Fruit fly (Drosophila melanogaster) whole organism, embryonic: ENCODE data around the gene mxt.

Experiments
- ATbp ChIP-seq: fragments of 200-800 bp; sonication (Bioruptor generic); optimal IDR thresholded peaks from 2 replicates; lab custom pipeline; 2017; ENCODE audit warnings: missing biosample characterization, mild to moderate bottlenecking, missing genetic modification characterization, missing genetic modification reagents
- Aef1 ChIP-seq: fragments of 200-800 bp; sonication (Bioruptor generic); IDR thresholded peaks from 3 replicates; pipeline ENCODE4 v1.3.6; 2022; ENCODE audit warnings: missing biosample characterization, missing genetic modification characterization
- Asciz ChIP-seq: fragments of 200-800 bp; sonication (Bioruptor generic); optimal IDR thresholded peaks from 2 replicates; lab custom pipeline; 2017; ENCODE audit warnings: missing biosample characterization, mild to moderate bottlenecking, missing genetic modification characterization, missing genetic modification reagents
- CG11247 ChIP-seq: fragments of 200-800 bp; sonication (Bioruptor generic); IDR thresholded peaks from 2 replicates; pipeline ENCODE4 v1.3.6; 2022; ENCODE audit warnings: missing biosample characterization, missing genetic modification characterization
- CG12659 ChIP-seq: fragments of 200-800 bp; sonication (Bioruptor generic); optimal IDR thresholded peaks from 3 replicates; lab custom pipeline; 2017; ENCODE audit warnings: mild to moderate bottlenecking, missing biosample characterization, missing genetic modification reagents, missing genetic modification characterization
- CG13287 ChIP-seq: fragments of 200-800 bp; sonication (Bioruptor generic); IDR thresholded peaks from 2 replicates; pipeline ENCODE4 v1.3.6; 2022; ENCODE audit warnings: missing biosample characterization, missing genetic modification characterization; ENCODE audit not compliant: partially characterized antibody
- CG13296 ChIP-seq: fragments of 200-800 bp; sonication (Bioruptor generic); optimal IDR thresholded peaks from 3 replicates; lab custom pipeline; 2018; ENCODE audit warnings: missing biosample characterization, mild to moderate bottlenecking, missing genetic modification characterization
- CG16815 ChIP-seq: fragments of 200-800 bp; sonication (Bioruptor generic); optimal IDR thresholded peaks from 3 replicates; lab custom pipeline; 2017; ENCODE audit warnings: missing biosample characterization, mild to moderate bottlenecking, missing genetic modification characterization
- CG17612 ChIP-seq: fragments of 200-800 bp; sonication (Bioruptor generic); IDR thresholded peaks from 2 replicates; pipeline ENCODE4 v1.3.6; 2022; ENCODE audit warnings: missing biosample characterization, missing genetic modification characterization
- CG18011 ChIP-seq: fragments of 200-800 bp; sonication (Bioruptor generic); optimal IDR thresholded peaks from 2 replicates; lab custom pipeline; 2017; ENCODE audit warnings: missing biosample characterization, missing genetic modification characterization, mild to moderate bottlenecking, moderate library complexity, missing genotype
- CG1832 ChIP-seq: fragments of 200-800 bp; sonication (Bioruptor generic); optimal IDR thresholded peaks from 2 replicates; lab custom pipeline; 2017; ENCODE audit warnings: missing biosample characterization, mild to moderate bottlenecking, missing genetic modification characterization, inconsistent platforms
- CG30403 ChIP-seq: fragments of 200-800 bp; sonication (Bioruptor generic); optimal IDR thresholded peaks from 3 replicates; lab custom pipeline; 2016; ENCODE audit warnings: missing biosample characterization, missing genetic modification characterization
- CG30431 ChIP-seq: fragments of 200-800 bp; sonication (Bioruptor generic); optimal IDR thresholded peaks from 2 replicates; lab custom pipeline; 2017; ENCODE audit warnings: missing biosample characterization, missing genetic modification characterization
- CG33213 ChIP-seq: fragments of 200-800 bp; sonication (Bioruptor generic); optimal IDR thresholded peaks from 3 replicates; lab custom pipeline; 2016; ENCODE audit warnings: missing biosample characterization, missing genetic modification characterization
- CG4854 ChIP-seq: fragments of 200-800 bp; sonication (Bioruptor generic); optimal IDR thresholded peaks from 2 replicates; lab custom pipeline; 2016; ENCODE audit warnings: missing biosample characterization, missing genetic modification characterization, inconsistent platforms
- CG5180 ChIP-seq: fragments of 200-800 bp; sonication (Bioruptor generic); optimal IDR thresholded peaks from 3 replicates; lab custom pipeline; 2017; ENCODE audit warnings: missing biosample characterization, missing genetic modification characterization, mild to moderate bottlenecking, moderate library complexity, missing genetic modification reagents
- CG6813 ChIP-seq: fragments of 200-800 bp; sonication (Bioruptor generic); optimal IDR thresholded peaks from 2 replicates; lab custom pipeline; 2017; ENCODE audit warnings: missing biosample characterization, missing genetic modification characterization, mild to moderate bottlenecking, moderate library complexity, missing genetic modification reagents
- CG9817 ChIP-seq: fragments of 200-800 bp; sonication (Bioruptor generic); optimal IDR thresholded peaks from 2 replicates; lab custom pipeline; 2018; ENCODE audit warnings: missing biosample characterization, mild to moderate bottlenecking, missing genetic modification characterization, moderate library complexity
- Elba2 ChIP-seq: fragments of 200-800 bp; sonication (Bioruptor generic); optimal IDR thresholded peaks from 3 replicates; lab custom pipeline; 2016; ENCODE audit warnings: missing biosample characterization, missing genetic modification characterization
- Hr39 ChIP-seq: fragments of >200 bp; optimal IDR thresholded peaks from 2 replicates; lab custom pipeline; 2017
- Lhr ChIP-seq: fragments of 200-800 bp; sonication (Bioruptor generic); optimal IDR thresholded peaks from 3 replicates; lab custom pipeline; 2017; ENCODE audit warnings: mild to moderate bottlenecking, missing biosample characterization, missing genetic modification reagents, missing genetic modification characterization
- NC2β ChIP-seq: fragments of 200-800 bp; sonication (Bioruptor generic); optimal IDR thresholded peaks from 2 replicates; lab custom pipeline; 2016; ENCODE audit warnings: missing biosample characterization, missing genetic modification characterization
- NK7.1 ChIP-seq: fragments of 200-800 bp; sonication (Bioruptor generic); optimal IDR thresholded peaks from 3 replicates; lab custom pipeline; 2016; ENCODE audit warnings: missing biosample characterization, missing genetic modification characterization
- Nf-YB ChIP-seq: fragments of 200-800 bp; sonication (Bioruptor generic); optimal IDR thresholded peaks from 3 replicates; lab custom pipeline; 2019; ENCODE audit warnings: missing biosample characterization, mild to moderate bottlenecking, missing genetic modification characterization, moderate library complexity
- Nf-YC ChIP-seq: fragments of 200-800 bp; optimal IDR thresholded peaks from 3 replicates; lab custom pipeline; 2019; ENCODE audit warnings: missing biosample characterization, mild to moderate bottlenecking, missing genetic modification characterization, moderate library complexity
- PHDP ChIP-seq: fragments of 200-800 bp; sonication (Bioruptor generic); optimal IDR thresholded peaks from 3 replicates; lab custom pipeline; 2018; ENCODE audit warnings: missing biosample characterization, mild to moderate bottlenecking, missing genetic modification characterization, moderate library complexity
- Sox102F ChIP-seq: fragments of 200-800 bp; sonication (Bioruptor generic); optimal IDR thresholded peaks from 2 replicates; lab custom pipeline; 2018; ENCODE audit warnings: missing biosample characterization, mild to moderate bottlenecking, missing genetic modification characterization, moderate library complexity
- Tbp ChIP-seq: fragments of >200 bp; optimal IDR thresholded peaks from 2 replicates; lab custom pipeline; 2018; ENCODE audit warnings: missing biosample characterization, missing genetic modification characterization
- al ChIP-seq: fragments of 200-800 bp; sonication (Bioruptor generic); IDR thresholded peaks from 2 replicates; pipeline ENCODE4 v1.3.6; 2022; ENCODE audit warnings: missing biosample characterization, missing genetic modification characterization
- bab2 ChIP-seq: fragments of 200-800 bp; sonication (Bioruptor generic); optimal IDR thresholded peaks from 2 replicates; lab custom pipeline; 2016; ENCODE audit warnings: missing biosample characterization, missing genetic modification characterization
- caup ChIP-seq: fragments of 200-800 bp; sonication (Bioruptor generic); optimal IDR thresholded peaks from 3 replicates; lab custom pipeline; 2017; ENCODE audit warnings: missing biosample characterization, mild to moderate bottlenecking, missing genetic modification characterization, moderate library complexity; ENCODE audit not compliant: severe bottlenecking
- cwo ChIP-seq: fragments of 200-800 bp; sonication (Bioruptor generic); optimal IDR thresholded peaks from 3 replicates; lab custom pipeline; 2017; ENCODE audit warnings: missing biosample characterization, missing genetic modification characterization, mild to moderate bottlenecking, moderate library complexity, missing genetic modification reagents
- danr ChIP-seq: fragments of 200-800 bp; sonication (Bioruptor generic); IDR thresholded peaks from 2 replicates; pipeline ENCODE4 v1.3.6; 2022; ENCODE audit warnings: missing biosample characterization, missing genetic modification characterization
- fd3F ChIP-seq: fragments of 200-800 bp; sonication (Bioruptor generic); optimal IDR thresholded peaks from 2 replicates; lab custom pipeline; 2018; ENCODE audit warnings: missing biosample characterization, mild to moderate bottlenecking, missing genetic modification characterization, moderate library complexity
- fru ChIP-seq: fragments of >200 bp; optimal IDR thresholded peaks from 2 replicates; lab custom pipeline; 2017
- hbn ChIP-seq: fragments of 200-800 bp; sonication (Bioruptor generic); IDR thresholded peaks from 2 replicates; pipeline ENCODE4 v1.3.6; 2022; ENCODE audit warnings: missing biosample characterization, missing genetic modification characterization; ENCODE audit not compliant: partially characterized antibody
- jing ChIP-seq: fragments of 200-800 bp; sonication (Bioruptor generic); optimal IDR thresholded peaks from 2 replicates; lab custom pipeline; 2018; ENCODE audit warnings: missing biosample characterization, mild to moderate bottlenecking, missing genetic modification characterization
- lab ChIP-seq: fragments of 200-800 bp; sonication (Bioruptor generic); optimal IDR thresholded peaks from 3 replicates; lab custom pipeline; 2017; ENCODE audit warnings: missing biosample characterization, missing genetic modification characterization, mild to moderate bottlenecking, moderate library complexity, missing genetic modification reagents
- lmd ChIP-seq: fragments of 200-800 bp; sonication (Bioruptor generic); IDR thresholded peaks from 2 replicates; pipeline ENCODE4 v1.3.6; 2022; ENCODE audit warnings: missing biosample characterization, missing genetic modification characterization
- mam ChIP-seq: fragments of 200-800 bp; sonication (Bioruptor generic); optimal IDR thresholded peaks from 3 replicates; lab custom pipeline; 2016; ENCODE audit warnings: missing biosample characterization, missing genetic modification characterization
- nau ChIP-seq: fragments of 200-800 bp; sonication (Bioruptor generic); optimal IDR thresholded peaks from 3 replicates; lab custom pipeline; 2017; ENCODE audit warnings: missing biosample characterization, mild to moderate bottlenecking, missing genetic modification characterization, missing genetic modification reagents
- nerfin-1 ChIP-seq: fragments of 200-800 bp; sonication (Bioruptor generic); optimal IDR thresholded peaks from 3 replicates; lab custom pipeline; 2019; ENCODE audit warnings: missing biosample characterization, mild to moderate bottlenecking, missing genetic modification characterization, moderate library complexity
- nerfin-2 ChIP-seq: fragments of 200-800 bp; sonication (Bioruptor generic); IDR thresholded peaks from 2 replicates; pipeline ENCODE4 v1.3.6; 2022; ENCODE audit warnings: missing biosample characterization, missing genetic modification characterization; ENCODE audit not compliant: partially characterized antibody
- pb ChIP-seq: fragments of 200-800 bp; sonication (Bioruptor generic); optimal IDR thresholded peaks from 3 replicates; lab custom pipeline; 2016; ENCODE audit warnings: missing biosample characterization, missing genetic modification characterization
- prd ChIP-seq, 3 experiments: fragments of >200 bp in 2 of 3; fragments of 200-800 bp in 1 of 3; sonication (Bioruptor generic) in 1 of 3; optimal IDR thresholded peaks in 2 of 3; IDR thresholded peaks in 1 of 3; 2 replicates in 2 of 3; 3 replicates in 1 of 3; pipeline versions ENCODE4 v1.3.6 to Lab custom; 2017 to 2022; ENCODE audit warnings: missing biosample characterization in 1 of 3, missing genetic modification characterization in 1 of 3
- psq ChIP-seq: fragments of 200-800 bp; sonication (Bioruptor generic); optimal IDR thresholded peaks from 2 replicates; lab custom pipeline; 2017; ENCODE audit warnings: missing biosample characterization, missing genetic modification characterization
- pum ChIP-seq: fragments of 200-800 bp; sonication (Bioruptor generic); optimal IDR thresholded peaks from 2 replicates; lab custom pipeline; 2016; ENCODE audit warnings: missing biosample characterization, missing genetic modification characterization
- row ChIP-seq: fragments of 200-800 bp; sonication (Bioruptor generic); IDR thresholded peaks from 3 replicates; pipeline ENCODE4 v1.3.6; 2022; ENCODE audit warnings: missing biosample characterization, missing genetic modification characterization
- slp2 ChIP-seq: fragments of 200-800 bp; sonication (Bioruptor generic); optimal IDR thresholded peaks from 2 replicates; lab custom pipeline; 2016; ENCODE audit warnings: missing biosample characterization, missing genetic modification characterization
- tio ChIP-seq: fragments of 200-800 bp; sonication (Bioruptor generic); optimal IDR thresholded peaks from 2 replicates; lab custom pipeline; 2017; ENCODE audit warnings: missing biosample characterization, missing genetic modification characterization, inconsistent platforms

The mxt gene

dm6 chr2L:4850356-4850755 is 3.3 kb upstream of the mxt start, which contains the start of the genes mRpS2 and Mon1 (continued):
- peak; percentile 87 for TF ChIP-seq CG6813 (GFP tag; lab: Kevin White, UChicago)
- peak; percentile 96 for TF ChIP-seq row
- peak; percentile 91 for TF ChIP-seq cwo (GFP tag; lab: Kevin White, UChicago)
- peak; percentile 87 for TF ChIP-seq CG18011 (GFP tag; lab: Kevin White, UChicago)
- TF ChIP-seq slp2 = peak; percentile 61
- no peak for TF ChIP-seq nerfin-2 (GFP tag; lab: Robert Waterston, UW)
- no peak for TF ChIP-seq prd (optimal IDR thresholded peaks at IDR 0.05; lab: Kevin White, UChicago)
- TF ChIP-seq prd (GFP tag; IDR thresholded peaks at IDR 0.05; lab: Robert Waterston, UW) = peak; percentile 97
- TF ChIP-seq tio (GFP tag; lab: Kevin White, UChicago) = peak; percentile 93
- TF ChIP-seq CG1832 = no peak
- peak; percentile 83 for TF ChIP-seq bab2 (GFP tag; lab: Kevin White, UChicago)
- TF ChIP-seq Sox102F (GFP tag; lab: Kevin White, UChicago) = peak; percentile 96
- peak; percentile 50; the same call in 1 of the 2 replicates for TF ChIP-seq CG13287 (GFP tag; lab: Robert Waterston, UW)
- TF ChIP-seq Nf-YC (tag; lab: Kevin White, UChicago) = peak; percentile 84
- peak; percentile 96 for TF ChIP-seq Aef1 (GFP tag; lab: Robert Waterston, UW)
- peak; percentile 95 for TF ChIP-seq CG30403
- TF ChIP-seq psq (GFP tag; lab: Kevin White, UChicago) = peak; percentile 86
- no peak for TF ChIP-seq fru (lab: Kevin White, UChicago)
- peak; percentile 98 for TF ChIP-seq lab (GFP tag; lab: Kevin White, UChicago)
- TF ChIP-seq hbn (GFP tag; lab: Robert Waterston, UW) = no peak
- peak; percentile 94 for TF ChIP-seq caup (GFP tag; lab: Kevin White, UChicago)
- TF ChIP-seq CG12659 = peak; percentile 96
- TF ChIP-seq CG5180 (GFP tag; lab: Kevin White, UChicago) = peak; percentile 74
- peak; percentile 95 for TF ChIP-seq fd3F (GFP tag; lab: Kevin White, UChicago)
- no peak for TF ChIP-seq Asciz (GFP tag; lab: Kevin White, UChicago)
- TF ChIP-seq Elba2 (GFP tag; lab: Kevin White, UChicago) = peak; percentile 62
- TF ChIP-seq CG4854 (GFP tag; lab: Kevin White, UChicago) = peak; percentile 84
- TF ChIP-seq pum (GFP tag; lab: Kevin White, UChicago) = peak; percentile 77
- peak; percentile 95 for TF ChIP-seq CG17612 (GFP tag; lab: Robert Waterston, UW)
- TF ChIP-seq CG9817 (tag; lab: Kevin White, UChicago) = peak; percentile 94
- peak; percentile 93 for TF ChIP-seq CG13296 (GFP tag; lab: Kevin White, UChicago)
- TF ChIP-seq ATbp (GFP tag; lab: Kevin White, UChicago) = peak; percentile 89
- peak; percentile 96 for TF ChIP-seq al (GFP tag; lab: Robert Waterston, UW)
- TF ChIP-seq nerfin-1 (tag; lab: Kevin White, UChicago) = peak; percentile 89
- no peak for TF ChIP-seq Tbp (GFP tag; lab: Kevin White, UChicago)
- TF ChIP-seq NK7.1 = peak; percentile 49
- peak; percentile 94 for TF ChIP-seq lmd (GFP tag; lab: Robert Waterston, UW)
- TF ChIP-seq Lhr (GFP tag; lab: Kevin White, UChicago) = peak; percentile 57
- peak; percentile 89 for TF ChIP-seq CG30431 (GFP tag; lab: Kevin White, UChicago)
- peak; percentile 91 for TF ChIP-seq mam (GFP tag; lab: Kevin White, UChicago)
- TF ChIP-seq nau = no peak
- peak; percentile 74 for TF ChIP-seq Nf-YB (GFP tag; lab: Kevin White, UChicago)
- TF ChIP-seq NC2β (GFP tag; lab: Kevin White, UChicago) = peak; percentile 48
- peak; percentile 98 for TF ChIP-seq PHDP
- no peak for TF ChIP-seq Hr39 (lab: Kevin White, UChicago)
- TF ChIP-seq danr = peak; percentile 87
- peak; percentile 95 for TF ChIP-seq CG11247 (GFP tag; lab: Robert Waterston, UW)
- TF ChIP-seq pb (GFP tag; lab: Kevin White, UChicago) = peak; percentile 54
- no peak for TF ChIP-seq jing (GFP tag; lab: Kevin White, UChicago)
- TF ChIP-seq CG16815 (GFP tag; lab: Kevin White, UChicago) = peak; percentile 83
- peak; percentile 71 for TF ChIP-seq CG33213 (GFP tag; lab: Kevin White, UChicago)
